Worm (Caenorhabditis elegans) whole organism, midembryonic: ENCODE results near the gene F22E5.2.

Experiments
- cog-1 ChIP-seq: sonication (generic microtip); optimal IDR thresholded peaks from 2 replicates; lab custom pipeline; 2016; ENCODE audit warnings: missing genetic modification characterization, missing compliant biosample characterization
- flt-1 ChIP-seq: fragments of 200-800 bp; sonication (Bioruptor generic); IDR thresholded peaks from 2 replicates; pipeline ENCODE4 v1.3.6; 2022; ENCODE audit warnings: missing genetic modification characterization, missing compliant biosample characterization
- klf-2 ChIP-seq: fragments of 200-800 bp; sonication (Bioruptor generic); conservative IDR thresholded peaks from 2 replicates; pipeline ENCODE4 v1.3.6; 2022; ENCODE audit warnings: missing genetic modification reagents, missing genetic modification characterization, missing compliant biosample characterization
- med-1 ChIP-seq: sonication (generic microtip); optimal IDR thresholded peaks from 2 replicates; lab custom pipeline; 2017; ENCODE audit warnings: missing genetic modification characterization, mild to moderate bottlenecking, missing compliant biosample characterization, antibody characterized with exemption, missing genetic modification reagents; ENCODE audit not compliant: insufficient read depth
- ref-1 ChIP-seq: fragments of 200-800 bp; sonication (Bioruptor generic); conservative IDR thresholded peaks from 2 replicates; pipeline ENCODE4 v1.3.6; 2022; ENCODE audit warnings: missing genetic modification reagents, missing genetic modification characterization, missing compliant biosample characterization
- tab-1 ChIP-seq: fragments of 200-800 bp; sonication (Bioruptor generic); IDR thresholded peaks from 2 replicates; pipeline ENCODE4 v1.3.6; 2022; ENCODE audit warnings: missing genetic modification characterization, missing compliant biosample characterization

ce11 chrII:2659364-2659763, 5.8 kb upstream of the F22E5.2 start, which contains the start of gene gcy-21:
- TF ChIP-seq med-1 (no peak), ref-1 (no peak), klf-2 (no peak), tab-1 (GFP tag; lab: Robert Waterston, UW) (no peak), cog-1 (no peak), flt-1 (GFP tag; lab: Robert Waterston, UW) (no peak)
